Worm (Caenorhabditis elegans) whole organism, mixed stage, embryonic: ENCODE measurements around the gene lhpp-1.

Experiments used
- elt-1 ChIP-seq: sonication (generic microtip); optimal IDR thresholded peaks from 2 replicates; lab custom pipeline; 2017; ENCODE audit warnings: missing genetic modification characterization, mild to moderate bottlenecking, missing compliant biosample characterization, antibody characterized with exemption, moderate library complexity, borderline replicate concordance; ENCODE audit not compliant: insufficient read depth
- lin-13 ChIP-seq: fragments of 150-350 bp; optimal IDR thresholded peaks from 2 replicates; lab custom pipeline; 2014; ENCODE audit warnings: missing biosample characterization, missing genetic modification characterization
- lsy-2 ChIP-seq: fragments of 150-350 bp; optimal IDR thresholded peaks from 2 replicates; lab custom pipeline; 2014; ENCODE audit warnings: missing biosample characterization, missing genetic modification characterization
- nhr-28 ChIP-seq: fragments of 150-350 bp; optimal IDR thresholded peaks from 2 replicates; lab custom pipeline; 2014; ENCODE audit warnings: missing biosample characterization, missing genetic modification characterization
- nhr-76 ChIP-seq: sonication (generic microtip); optimal IDR thresholded peaks from 2 replicates; lab custom pipeline; 2017; ENCODE audit warnings: missing biosample characterization, missing genetic modification characterization
- unc-120 ChIP-seq: sonication (generic microtip); optimal IDR thresholded peaks from 2 replicates; lab custom pipeline; 2017; ENCODE audit warnings: missing genetic modification characterization, missing compliant biosample characterization; ENCODE audit not compliant: poor library complexity, severe bottlenecking
- zip-8 ChIP-seq: fragments of 150-350 bp; optimal IDR thresholded peaks from 2 replicates; lab custom pipeline; 2014; ENCODE audit warnings: missing biosample characterization, missing genetic modification characterization

DNA sequence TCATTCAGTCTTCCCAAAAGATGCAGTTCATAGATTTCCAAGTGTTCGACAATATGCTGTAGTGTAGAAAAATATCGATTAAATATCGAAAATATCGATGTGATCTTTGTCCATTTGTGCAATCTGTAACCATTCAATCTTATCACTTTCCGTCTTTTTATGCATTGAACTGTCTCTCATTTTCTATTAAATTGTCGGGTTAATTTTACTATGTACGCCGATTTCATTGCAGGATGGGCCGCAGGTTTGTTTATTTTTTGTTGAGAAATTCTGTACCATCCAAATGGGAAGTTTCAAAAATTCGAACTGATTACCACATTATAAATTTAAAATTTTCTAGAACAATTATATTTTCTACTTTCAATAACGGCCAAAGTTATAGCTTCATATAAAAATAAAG, 27.4 kb downstream of the lhpp-1 start, which contains the start of gene R07B7.8:
- TF ChIP-seq elt-1 (tag; lab: Kevin White, UChicago) (no peak), lsy-2 (tag; lab: Kevin White, UChicago) (no peak), unc-120 (tag; lab: Kevin White, UChicago) (no peak), zip-8 (no peak), lin-13 (tag; lab: Kevin White, UChicago) (no peak), nhr-28 (tag; lab: Kevin White, UChicago) (no peak), nhr-76 (tag; lab: Kevin White, UChicago) (no peak)
